Worm (Caenorhabditis elegans): ENCODE data around the gene col-142.

The col-142 gene

DNA sequence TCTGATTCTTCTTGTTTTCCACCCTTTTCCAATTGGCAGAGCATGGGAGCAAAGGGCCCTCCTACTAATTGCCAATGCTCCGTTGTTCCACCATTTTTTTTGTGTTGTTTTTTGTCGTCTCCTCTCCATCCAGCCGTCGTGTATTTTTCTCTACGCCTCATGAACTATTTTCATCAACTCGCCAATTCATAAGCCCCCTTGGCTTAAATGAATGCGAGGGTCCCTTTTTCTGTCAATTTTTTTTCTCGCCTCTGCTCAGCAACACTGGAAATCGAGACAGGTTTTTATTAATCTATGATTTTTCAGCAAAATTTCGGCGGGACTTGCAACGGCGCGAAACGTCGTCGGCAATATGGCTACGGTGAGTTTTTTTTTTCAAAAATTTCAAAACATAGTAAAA is 50.1 kb downstream of the col-142 start, which contains the start of gene unc-70:
Gene unc-70 (plus strand): TSS at position 301 of the 400 bp plus-strand sequence.
- no peak for TF ChIP-seq blmp-1 (tag; optimal IDR thresholded peaks at IDR 0.05)
- TF ChIP-seq elt-1 (tag; optimal IDR thresholded peaks at IDR 0.05; ENCODE audit: borderline replicate concordance, insufficient read depth): no peak
- no peak for TF ChIP-seq lin-13 (tag; optimal IDR thresholded peaks at IDR 0.05)

DNA sequence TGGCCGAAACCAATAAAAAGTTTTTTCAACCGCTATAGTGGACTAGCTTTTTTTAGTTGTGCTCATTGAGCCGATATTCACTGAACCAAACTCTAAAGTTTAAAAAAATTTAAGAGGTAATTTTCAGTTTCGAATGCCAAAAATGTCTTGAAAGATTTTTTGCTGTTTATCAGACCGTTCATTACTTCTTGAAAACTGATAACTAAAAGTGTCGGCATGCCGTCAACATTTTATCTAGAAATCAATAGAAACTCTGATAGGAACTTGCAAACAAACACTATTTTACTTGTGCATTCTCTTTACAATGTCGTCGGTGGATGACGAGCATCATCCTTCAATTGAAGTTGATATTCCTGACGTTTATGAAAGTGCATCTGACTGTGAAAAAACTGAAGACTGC is 50.8 kb downstream of the col-142 start:
- TF ChIP-seq ceh-39 (tag; optimal IDR thresholded peaks at IDR 0.05): no peak
- TF ChIP-seq ceh-83 (GFP tag; optimal IDR thresholded peaks at IDR 0.05): no peak
- no peak for TF ChIP-seq blmp-1 (tag; optimal IDR thresholded peaks at IDR 0.05)
- no peak for TF ChIP-seq M03D4.4 (tag; optimal IDR thresholded peaks at IDR 0.05)
- TF ChIP-seq nhr-12 (tag; optimal IDR thresholded peaks at IDR 0.05): no peak
